Fruit fly (Drosophila melanogaster) S2 (cell line): Measurements from ENCODE around the gene Ctr1B.
A peak's percentile ranks its signal among the peaks of the same experiment; 100 is the strongest.

ENCODE experiments used
- CG8478 ChIP-seq: fragments of >200 bp; optimal IDR thresholded peaks from 2 replicates; lab custom pipeline; 2018
- CTCF ChIP-seq, 2 experiments: fragments of >200 bp; optimal IDR thresholded peaks; 2 replicates each; lab custom pipeline; 2018

Ctr1B gene

dm6 chr3R:8326884-8327283 is 9.5 kb downstream of the Ctr1B start:
- no peak for TF ChIP-seq CTCF (optimal IDR thresholded peaks at IDR 0.05; lab: Kevin White, UChicago)
- TF ChIP-seq CG8478 (lab: Kevin White, UChicago): no peak

dm6 chr3R:8327967-8328789 is 10.8 kb downstream of the Ctr1B start:
- TF ChIP-seq CG8478 (lab: Kevin White, UChicago) (no peak), CTCF (optimal IDR thresholded peaks at IDR 0.05; lab: Kevin White, UChicago) (no peak)

- TF ChIP-seq CG8478 (lab: Kevin White, UChicago) (no peak), CTCF (optimal IDR thresholded peaks at IDR 0.05; lab: Kevin White, UChicago) (no peak)
Observed at dm6 chr3R:8329628-8330027, 12.2 kb downstream of the Ctr1B start.

dm6 chr3R:8333768-8334470 is 16.5 kb downstream of the Ctr1B start, which contains the start of gene Poxm:
Gene Poxm, minus strand, starts transcription at chr3R:8333792.
- TF ChIP-seq CTCF (optimal IDR thresholded peaks at IDR 0.05; lab: Kevin White, UChicago): no peak

- TF ChIP-seq CTCF (optimal IDR thresholded peaks at IDR 0.05; lab: Kevin White, UChicago) (no peak), CG8478 (lab: Kevin White, UChicago) (no peak)
Observed at dm6 chr3R:8334471-8334783, 17.0 kb downstream of the Ctr1B start.

- TF ChIP-seq CTCF (optimal IDR thresholded peaks at IDR 0.05; lab: Kevin White, UChicago) (no peak), CG8478 (lab: Kevin White, UChicago) (no peak)
Observed at dm6 chr3R:8334982-8335381, 17.6 kb downstream of the Ctr1B start.

dm6 chr3R:8336012-8336567 is 18.7 kb downstream of the Ctr1B start:
- TF ChIP-seq CG8478 (lab: Kevin White, UChicago) (no peak), CTCF (optimal IDR thresholded peaks at IDR 0.05; lab: Kevin White, UChicago) (no peak)

- TF ChIP-seq CTCF (optimal IDR thresholded peaks at IDR 0.05; lab: Kevin White, UChicago) (peak in 1 of 2 experiments; percentile 16), CG8478 (lab: Kevin White, UChicago) (no peak)
Observed at dm6 chr3R:8340675-8341275, 23.4 kb downstream of the Ctr1B start, which contains the start of the genes COX7A and Arl2. Gene COX7A, minus strand, starts transcription at chr3R:8341043. Gene Arl2, plus strand, starts transcription at chr3R:8341100.

- TF ChIP-seq CTCF (optimal IDR thresholded peaks at IDR 0.05; lab: Kevin White, UChicago) (no peak), CG8478 (lab: Kevin White, UChicago) (no peak)
Observed at dm6 chr3R:8343251-8343744, 25.9 kb downstream of the Ctr1B start, which contains the start of the genes PNKP and COX7AL. Gene PNKP, minus strand, starts transcription at chr3R:8343516. Gene COX7AL, plus strand, starts transcription at chr3R:8343669.

dm6 chr3R:8344174-8344573 is 26.8 kb downstream of the Ctr1B start, which contains the start of gene DppIII:
Gene DppIII, plus strand, starts transcription at chr3R:8344400.
- TF ChIP-seq CTCF (optimal IDR thresholded peaks at IDR 0.05; lab: Kevin White, UChicago) (no peak), CG8478 (lab: Kevin White, UChicago) (no peak)

dm6 chr3R:8347279-8347678 is 29.9 kb downstream of the Ctr1B start, which contains the start of gene CG7352:
Gene CG7352, plus strand, starts transcription at chr3R:8347579.
- TF ChIP-seq CTCF (optimal IDR thresholded peaks at IDR 0.05; lab: Kevin White, UChicago): no peak
- no peak for TF ChIP-seq CG8478 (lab: Kevin White, UChicago)

dm6 chr3R:8347835-8348234 is 30.4 kb downstream of the Ctr1B start:
- no peak for TF ChIP-seq CG8478 (lab: Kevin White, UChicago)
- no peak for TF ChIP-seq CTCF (optimal IDR thresholded peaks at IDR 0.05; lab: Kevin White, UChicago)

- TF ChIP-seq CG8478 (lab: Kevin White, UChicago): no peak
Observed at dm6 chr3R:8349106-8349448, 31.7 kb downstream of the Ctr1B start.

- no peak for TF ChIP-seq CG8478 (lab: Kevin White, UChicago)
- no peak for TF ChIP-seq CTCF (optimal IDR thresholded peaks at IDR 0.05; lab: Kevin White, UChicago)
Observed at dm6 chr3R:8349449-8350115, 32.2 kb downstream of the Ctr1B start, which contains the start of gene Atg13. Gene Atg13, plus strand, starts transcription at chr3R:8349815.
